Fruit fly (Drosophila melanogaster) Kc167 (cell line): ENCODE results near the gene CG34135.

ENCODE experiments used
- Myc ChIP-seq: fragments of >200 bp; optimal IDR thresholded peaks from 2 replicates; lab custom pipeline; 2017; ENCODE audit warnings: missing external identifiers
- Sin3A ChIP-seq: fragments of >200 bp; optimal IDR thresholded peaks from 2 replicates; lab custom pipeline; 2018; ENCODE audit warnings: missing external identifiers
- h ChIP-seq: fragments of >200 bp; optimal IDR thresholded peaks from 3 replicates; lab custom pipeline; 2018; ENCODE audit warnings: missing external identifiers
- insv ChIP-seq: fragments of >200 bp; optimal IDR thresholded peaks from 3 replicates; lab custom pipeline; 2018; ENCODE audit warnings: missing external identifiers
- psq ChIP-seq: fragments of >200 bp; optimal IDR thresholded peaks from 2 replicates; lab custom pipeline; 2017; ENCODE audit warnings: missing external identifiers
- ttk ChIP-seq: sonication (Bioruptor generic); optimal IDR thresholded peaks from 2 replicates; lab custom pipeline; 2017; ENCODE audit warnings: missing external identifiers

CG34135 gene

dm6 chr3R:8787538-8788282, 19.7 kb upstream of the CG34135 start:
- TF ChIP-seq Sin3A (lab: Kevin White, UChicago) (no peak), h (lab: Kevin White, UChicago) (no peak), ttk (lab: Kevin White, UChicago) (no peak), insv (lab: Kevin White, UChicago) (no peak), psq (lab: Kevin White, UChicago) (no peak), Myc (no peak)

dm6 chr3R:8785451-8785850, 17.5 kb upstream of the CG34135 start:
- TF ChIP-seq insv (lab: Kevin White, UChicago) = no peak

- TF ChIP-seq Sin3A (lab: Kevin White, UChicago) = no peak
- no peak for TF ChIP-seq insv (lab: Kevin White, UChicago)
- TF ChIP-seq psq (lab: Kevin White, UChicago) = no peak
- TF ChIP-seq Myc = no peak
- TF ChIP-seq h (lab: Kevin White, UChicago) = no peak
- no peak for TF ChIP-seq ttk (lab: Kevin White, UChicago)
Measured at dm6 chr3R:8784788-8785187, 16.8 kb upstream of the CG34135 start.

- TF ChIP-seq Myc (no peak), insv (lab: Kevin White, UChicago) (no peak)
Measured at dm6 chr3R:8780689-8781088, 12.7 kb upstream of the CG34135 start, which contains the start of gene CG33189. Gene CG33189, minus strand, starts transcription at chr3R:8780789.

dm6 chr3R:8779823-8780222, 11.8 kb upstream of the CG34135 start, which contains the start of gene CG33191:
Gene CG33191, minus strand, starts transcription at chr3R:8779923.
- TF ChIP-seq psq (lab: Kevin White, UChicago) = no peak
- TF ChIP-seq ttk (lab: Kevin White, UChicago) = no peak
- TF ChIP-seq Myc = no peak
- no peak for TF ChIP-seq insv (lab: Kevin White, UChicago)

- TF ChIP-seq Myc = no peak
- TF ChIP-seq psq (lab: Kevin White, UChicago) = no peak
- no peak for TF ChIP-seq Sin3A (lab: Kevin White, UChicago)
- no peak for TF ChIP-seq ttk (lab: Kevin White, UChicago)
- no peak for TF ChIP-seq h (lab: Kevin White, UChicago)
- TF ChIP-seq insv (lab: Kevin White, UChicago) = no peak
Measured at dm6 chr3R:8773135-8773534, 5.1 kb upstream of the CG34135 start, which contains the start of gene CG34301. Gene CG34301, plus strand, starts transcription at chr3R:8773435.

dm6 chr3R:8772591-8772990, 4.6 kb upstream of the CG34135 start, which contains the start of gene CG13318:
Gene CG13318, minus strand, starts transcription at chr3R:8772691.
- no peak for TF ChIP-seq ttk (lab: Kevin White, UChicago)
- TF ChIP-seq Sin3A (lab: Kevin White, UChicago) = no peak
- TF ChIP-seq psq (lab: Kevin White, UChicago) = no peak
- TF ChIP-seq insv (lab: Kevin White, UChicago) = no peak
- TF ChIP-seq h (lab: Kevin White, UChicago) = no peak
- no peak for TF ChIP-seq Myc

dm6 chr3R:8769094-8769493, 1.1 kb upstream of the CG34135 start, which contains the start of gene CG8236:
Gene CG8236, plus strand, starts transcription at chr3R:8769394.
- TF ChIP-seq insv (lab: Kevin White, UChicago) (no peak), Myc (no peak), h (lab: Kevin White, UChicago) (no peak), psq (lab: Kevin White, UChicago) (no peak), Sin3A (lab: Kevin White, UChicago) (no peak), ttk (lab: Kevin White, UChicago) (no peak)

dm6 chr3R:8748776-8749126, 19.2 kb downstream of the CG34135 start:
- TF ChIP-seq ttk (lab: Kevin White, UChicago) (no peak), Myc (no peak), Sin3A (lab: Kevin White, UChicago) (no peak), psq (lab: Kevin White, UChicago) (no peak), h (lab: Kevin White, UChicago) (no peak), insv (lab: Kevin White, UChicago) (no peak)

- TF ChIP-seq h (lab: Kevin White, UChicago) = no peak
- TF ChIP-seq psq (lab: Kevin White, UChicago) = no peak
- TF ChIP-seq ttk (lab: Kevin White, UChicago) = no peak
- TF ChIP-seq insv (lab: Kevin White, UChicago) = no peak
- no peak for TF ChIP-seq Myc
- TF ChIP-seq Sin3A (lab: Kevin White, UChicago) = no peak
Measured at dm6 chr3R:8747871-8748775, 19.9 kb downstream of the CG34135 start.

- TF ChIP-seq Myc = no peak
- no peak for TF ChIP-seq insv (lab: Kevin White, UChicago)
- TF ChIP-seq ttk (lab: Kevin White, UChicago) = no peak
- no peak for TF ChIP-seq Sin3A (lab: Kevin White, UChicago)
- no peak for TF ChIP-seq psq (lab: Kevin White, UChicago)
- TF ChIP-seq h (lab: Kevin White, UChicago) = no peak
Measured at dm6 chr3R:8747134-8747870, 20.7 kb downstream of the CG34135 start, which contains the start of the genes CG9801 and Nasp. Gene CG9801, minus strand, starts transcription at chr3R:8747675. Gene Nasp, plus strand, starts transcription at chr3R:8747798.
